Fruit fly (Drosophila melanogaster) whole organism, embryonic: ENCODE data around the gene CG4497.

ENCODE experiments used
- B-H2 ChIP-seq: fragments of 200-800 bp; sonication (Bioruptor generic); optimal IDR thresholded peaks from 2 replicates; lab custom pipeline; 2018; ENCODE audit warnings: missing biosample characterization, mild to moderate bottlenecking, missing genetic modification characterization
- BtbVII ChIP-seq: fragments of 200-800 bp; sonication (Bioruptor generic); optimal IDR thresholded peaks from 3 replicates; lab custom pipeline; 2017; ENCODE audit warnings: missing biosample characterization, mild to moderate bottlenecking, missing genetic modification characterization
- CG11695 ChIP-seq: fragments of 200-800 bp; sonication (Bioruptor generic); IDR thresholded peaks from 3 replicates; pipeline ENCODE4 v1.3.6; 2022; ENCODE audit warnings: missing biosample characterization, missing genetic modification characterization
- CG13624 ChIP-seq: fragments of 200-800 bp; sonication (Bioruptor generic); optimal IDR thresholded peaks from 2 replicates; lab custom pipeline; 2016; ENCODE audit warnings: missing biosample characterization, missing genetic modification characterization
- CG14441 ChIP-seq: fragments of 200-800 bp; sonication (Bioruptor generic); IDR thresholded peaks from 2 replicates; pipeline ENCODE4 v1.3.6; 2022; ENCODE audit warnings: missing biosample characterization, missing genetic modification characterization
- CG15011 ChIP-seq: fragments of 200-800 bp; sonication (Bioruptor generic); optimal IDR thresholded peaks from 3 replicates; lab custom pipeline; 2018; ENCODE audit warnings: missing biosample characterization, mild to moderate bottlenecking, missing genetic modification characterization
- CG16815 ChIP-seq: fragments of 200-800 bp; sonication (Bioruptor generic); optimal IDR thresholded peaks from 3 replicates; lab custom pipeline; 2017; ENCODE audit warnings: missing biosample characterization, mild to moderate bottlenecking, missing genetic modification characterization
- CG17802 ChIP-seq: fragments of 200-800 bp; sonication (Bioruptor generic); optimal IDR thresholded peaks from 2 replicates; lab custom pipeline; 2018; ENCODE audit warnings: missing biosample characterization, mild to moderate bottlenecking, missing genetic modification characterization, moderate library complexity
- CG2199 ChIP-seq: fragments of 200-800 bp; sonication (Bioruptor generic); IDR thresholded peaks from 3 replicates; pipeline ENCODE4 v1.3.6; 2022; ENCODE audit warnings: missing biosample characterization, missing genetic modification characterization
- CG2202 ChIP-seq: fragments of 200-800 bp; sonication (Bioruptor generic); optimal IDR thresholded peaks from 2 replicates; lab custom pipeline; 2018; ENCODE audit warnings: missing biosample characterization, mild to moderate bottlenecking, missing genetic modification characterization
- CG2678 ChIP-seq: fragments of 200-800 bp; sonication (Bioruptor generic); optimal IDR thresholded peaks from 3 replicates; lab custom pipeline; 2019; ENCODE audit warnings: missing biosample characterization, mild to moderate bottlenecking, missing genetic modification characterization, moderate library complexity
- CG3407 ChIP-seq: fragments of 200-800 bp; sonication (Bioruptor generic); optimal IDR thresholded peaks from 2 replicates; lab custom pipeline; 2018; ENCODE audit warnings: missing biosample characterization, mild to moderate bottlenecking, missing genetic modification characterization
- CG4854 ChIP-seq: fragments of 200-800 bp; sonication (Bioruptor generic); optimal IDR thresholded peaks from 2 replicates; lab custom pipeline; 2016; ENCODE audit warnings: missing biosample characterization, missing genetic modification characterization, inconsistent platforms
- Camta ChIP-seq: fragments of 200-800 bp; sonication (Bioruptor generic); optimal IDR thresholded peaks from 2 replicates; lab custom pipeline; 2016; ENCODE audit warnings: missing biosample characterization, missing genetic modification characterization
- Dbx ChIP-seq: fragments of 200-800 bp; sonication (Bioruptor generic); IDR thresholded peaks from 3 replicates; pipeline ENCODE4 v1.3.6; 2022; ENCODE audit warnings: missing biosample characterization, missing genetic modification characterization
- Dfd ChIP-seq, 2 experiments: fragments of >200 bp; optimal IDR thresholded peaks; 2 replicates each; lab custom pipeline; 2017; ENCODE audit warnings: missing biosample characterization in 2 of 2, missing genetic modification characterization in 2 of 2
- Dip3 ChIP-seq: fragments of 200-800 bp; sonication (Bioruptor generic); optimal IDR thresholded peaks from 3 replicates; lab custom pipeline; 2016; ENCODE audit warnings: missing biosample characterization, missing genetic modification characterization
- E2f1 ChIP-seq: fragments of 200-800 bp; sonication (Bioruptor generic); IDR thresholded peaks from 2 replicates; pipeline ENCODE4 v1.3.6; 2022; ENCODE audit warnings: missing biosample characterization, missing genetic modification characterization
- ERR ChIP-seq: fragments of 200-800 bp; sonication (Bioruptor generic); optimal IDR thresholded peaks from 2 replicates; lab custom pipeline; 2016; ENCODE audit warnings: missing biosample characterization, missing genetic modification characterization
- Hmr ChIP-seq: fragments of 200-800 bp; sonication (Bioruptor generic); optimal IDR thresholded peaks from 3 replicates; lab custom pipeline; 2017; ENCODE audit warnings: mild to moderate bottlenecking, missing biosample characterization, missing genetic modification reagents, missing genetic modification characterization
- Hr78 ChIP-seq, 2 experiments: fragments of 200-800 bp in 1 of 2; fragments of >200 bp in 1 of 2; sonication (Bioruptor generic) in 1 of 2; optimal IDR thresholded peaks; 2 replicates each; lab custom pipeline; 2017 to 2019; ENCODE audit warnings: missing biosample characterization in 2 of 2, missing genetic modification characterization in 2 of 2, mild to moderate bottlenecking in 1 of 2, moderate library complexity in 1 of 2
- NK7.1 ChIP-seq: fragments of 200-800 bp; sonication (Bioruptor generic); optimal IDR thresholded peaks from 3 replicates; lab custom pipeline; 2016; ENCODE audit warnings: missing biosample characterization, missing genetic modification characterization
- Ssrp ChIP-seq: fragments of 200-800 bp; sonication (Bioruptor generic); optimal IDR thresholded peaks from 2 replicates; lab custom pipeline; 2018; ENCODE audit warnings: missing biosample characterization, mild to moderate bottlenecking, missing genetic modification characterization, moderate library complexity
- Vsx1 ChIP-seq: fragments of 200-800 bp; sonication (Bioruptor generic); optimal IDR thresholded peaks from 2 replicates; lab custom pipeline; 2017; ENCODE audit warnings: missing biosample characterization, mild to moderate bottlenecking, missing genetic modification characterization, missing genetic modification reagents
- Xrp1 ChIP-seq: fragments of 200-800 bp; sonication (Bioruptor generic); IDR thresholded peaks from 2 replicates; pipeline ENCODE4 v1.3.6; 2022; ENCODE audit warnings: missing biosample characterization, missing genetic modification characterization
- ab ChIP-seq: fragments of 200-800 bp; sonication (Bioruptor generic); optimal IDR thresholded peaks from 2 replicates; lab custom pipeline; 2016; ENCODE audit warnings: missing biosample characterization, missing genetic modification characterization
- ase ChIP-seq: fragments of 200-800 bp; sonication (Bioruptor generic); IDR thresholded peaks from 3 replicates; pipeline ENCODE4 v1.3.6; 2022; ENCODE audit warnings: missing biosample characterization, missing genetic modification characterization
- corto ChIP-seq: fragments of 200-800 bp; sonication (Bioruptor generic); optimal IDR thresholded peaks from 2 replicates; lab custom pipeline; 2016; ENCODE audit warnings: missing biosample characterization, mild to moderate bottlenecking, missing genetic modification characterization, moderate library complexity
- dpn ChIP-seq, 2 experiments: fragments of 200-800 bp; sonication (Bioruptor generic); optimal IDR thresholded peaks; 3 replicates each; lab custom pipeline; 2016; ENCODE audit warnings: missing biosample characterization in 2 of 2, missing genetic modification characterization in 2 of 2
- grau ChIP-seq: fragments of 200-800 bp; optimal IDR thresholded peaks from 3 replicates; lab custom pipeline; 2019; ENCODE audit warnings: missing biosample characterization, mild to moderate bottlenecking, missing genetic modification characterization, moderate library complexity
- gro ChIP-seq: fragments of 200-800 bp; sonication (Bioruptor generic); optimal IDR thresholded peaks from 2 replicates; lab custom pipeline; 2016; ENCODE audit warnings: missing biosample characterization, missing genetic modification characterization
- h ChIP-seq: fragments of >200 bp; optimal IDR thresholded peaks from 2 replicates; lab custom pipeline; 2017
- hkb ChIP-seq, 2 experiments: fragments of 200-800 bp in 1 of 2; fragments of >200 bp in 1 of 2; sonication (Bioruptor generic) in 1 of 2; IDR thresholded peaks in 1 of 2; optimal IDR thresholded peaks in 1 of 2; 2 replicates each; pipeline versions ENCODE4 v1.3.6 to Lab custom; 2017 to 2022; ENCODE audit warnings: missing biosample characterization in 1 of 2, missing genetic modification characterization in 1 of 2
- jumu ChIP-seq: fragments of 200-800 bp; sonication (Bioruptor generic); optimal IDR thresholded peaks from 3 replicates; lab custom pipeline; 2016; ENCODE audit warnings: missing biosample characterization, missing genetic modification characterization
- ken ChIP-seq: fragments of 200-800 bp; sonication (Bioruptor generic); IDR thresholded peaks from 3 replicates; pipeline ENCODE4 v1.3.6; 2022; ENCODE audit warnings: missing biosample characterization, missing genetic modification characterization
- lab ChIP-seq: fragments of 200-800 bp; sonication (Bioruptor generic); optimal IDR thresholded peaks from 3 replicates; lab custom pipeline; 2017; ENCODE audit warnings: missing biosample characterization, missing genetic modification characterization, mild to moderate bottlenecking, moderate library complexity, missing genetic modification reagents
- lbe ChIP-seq: fragments of 200-800 bp; sonication (Bioruptor generic); optimal IDR thresholded peaks from 2 replicates; lab custom pipeline; 2016; ENCODE audit warnings: missing biosample characterization, mild to moderate bottlenecking, missing genetic modification characterization
- lilli ChIP-seq: fragments of 200-800 bp; sonication (Bioruptor generic); optimal IDR thresholded peaks from 3 replicates; lab custom pipeline; 2016; ENCODE audit warnings: missing biosample characterization, missing genetic modification characterization
- maf-S ChIP-seq: fragments of 200-800 bp; sonication (Bioruptor generic); optimal IDR thresholded peaks from 2 replicates; lab custom pipeline; 2016; ENCODE audit warnings: missing biosample characterization, missing genetic modification characterization
- mirr ChIP-seq: fragments of 200-800 bp; sonication (Bioruptor generic); optimal IDR thresholded peaks from 3 replicates; lab custom pipeline; 2018; ENCODE audit warnings: missing biosample characterization, mild to moderate bottlenecking, missing genetic modification characterization
- nau ChIP-seq: fragments of 200-800 bp; sonication (Bioruptor generic); optimal IDR thresholded peaks from 3 replicates; lab custom pipeline; 2017; ENCODE audit warnings: missing biosample characterization, mild to moderate bottlenecking, missing genetic modification characterization, missing genetic modification reagents
- nerfin-1 ChIP-seq: fragments of 200-800 bp; sonication (Bioruptor generic); optimal IDR thresholded peaks from 3 replicates; lab custom pipeline; 2019; ENCODE audit warnings: missing biosample characterization, mild to moderate bottlenecking, missing genetic modification characterization, moderate library complexity
- otp ChIP-seq: fragments of 200-800 bp; sonication (Bioruptor generic); IDR thresholded peaks from 3 replicates; pipeline ENCODE4, ENCODE4 v1.3.6; 2022; ENCODE audit warnings: missing biosample characterization, missing genetic modification characterization
- sc ChIP-seq, 3 experiments: fragments of >200 bp in 2 of 3; fragments of 200-800 bp in 1 of 3; sonication (Bioruptor generic) in 1 of 3; optimal IDR thresholded peaks; 2 replicates in 2 of 3; 3 replicates in 1 of 3; lab custom pipeline; 2017; ENCODE audit warnings: mild to moderate bottlenecking in 1 of 3, missing biosample characterization in 1 of 3, missing genetic modification characterization in 1 of 3, missing genetic modification reagents in 1 of 3
- schlank ChIP-seq: fragments of 200-800 bp; sonication (Bioruptor generic); optimal IDR thresholded peaks from 2 replicates; lab custom pipeline; 2018; ENCODE audit warnings: missing biosample characterization, mild to moderate bottlenecking, missing genetic modification characterization
- sd ChIP-seq: fragments of 200-800 bp; sonication (Bioruptor generic); optimal IDR thresholded peaks from 3 replicates; lab custom pipeline; 2018; ENCODE audit warnings: missing biosample characterization, mild to moderate bottlenecking, missing genetic modification characterization, moderate library complexity
- so ChIP-seq: fragments of 200-800 bp; sonication (Bioruptor generic); IDR thresholded peaks from 3 replicates; pipeline ENCODE4 v1.3.6; 2022; ENCODE audit warnings: missing biosample characterization, missing genetic modification characterization
- sug ChIP-seq: fragments of 200-800 bp; optimal IDR thresholded peaks from 2 replicates; lab custom pipeline; 2019; ENCODE audit warnings: missing biosample characterization, mild to moderate bottlenecking, missing genetic modification characterization, moderate library complexity
- trem ChIP-seq: fragments of 200-800 bp; optimal IDR thresholded peaks from 3 replicates; lab custom pipeline; 2019; ENCODE audit warnings: missing biosample characterization, mild to moderate bottlenecking, missing genetic modification characterization, moderate library complexity
- unpg ChIP-seq: fragments of 200-800 bp; sonication (Bioruptor generic); optimal IDR thresholded peaks from 3 replicates; lab custom pipeline; 2018; ENCODE audit warnings: missing biosample characterization, mild to moderate bottlenecking, missing genetic modification characterization, moderate library complexity

Gene CG4497

DNA sequence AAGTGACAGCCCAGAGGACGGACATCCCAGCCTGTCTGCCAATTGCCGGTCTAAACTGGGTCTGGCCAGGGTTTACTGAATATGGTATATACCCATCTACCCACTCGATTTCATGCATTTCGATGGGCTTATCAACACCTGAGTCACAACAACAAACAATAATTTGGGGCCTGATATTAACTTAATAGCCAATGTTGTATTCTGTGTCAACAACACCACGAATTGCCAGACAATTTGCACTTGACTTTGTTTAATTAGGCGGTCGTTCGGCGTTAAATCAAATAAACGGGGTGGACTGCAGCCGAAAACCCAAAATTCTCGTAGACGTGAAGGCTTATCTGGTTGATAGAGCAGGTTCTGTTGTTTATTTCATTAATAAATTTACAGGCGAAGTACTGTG lies 44.9 kb upstream of the CG4497 start (continued):
- TF ChIP-seq lbe (GFP tag; lab: Kevin White, UChicago) (peak; percentile 80), schlank (peak; percentile 61), sc (optimal IDR thresholded peaks at IDR 0.05; lab: Kevin White, UChicago) (no peak), sc (GFP tag; optimal IDR thresholded peaks at IDR 0.05; lab: Kevin White, UChicago) (peak; percentile 42), ERR (GFP tag; lab: Kevin White, UChicago) (peak; percentile 38), ase (GFP tag; lab: Robert Waterston, UW) (no peak), lab (GFP tag; lab: Kevin White, UChicago) (peak; percentile 80), sug (tag; lab: Kevin White, UChicago) (peak; percentile 50), h (lab: Kevin White, UChicago) (no peak), ab (GFP tag; lab: Kevin White, UChicago) (no peak), Xrp1 (GFP tag; lab: Robert Waterston, UW) (peak; percentile 36; the same call in 1 of the 2 replicates), B-H2 (GFP tag; lab: Kevin White, UChicago) (peak; percentile 29), nerfin-1 (tag; lab: Kevin White, UChicago) (no peak), Hmr (GFP tag; lab: Kevin White, UChicago) (peak; percentile 70), CG2678 (tag; lab: Kevin White, UChicago) (peak; percentile 58), jumu (GFP tag; lab: Kevin White, UChicago) (no peak), maf-S (peak; percentile 33), Dip3 (GFP tag; lab: Kevin White, UChicago) (peak; percentile 20), Camta (no peak), CG2202 (peak; percentile 30), NK7.1 (GFP tag; lab: Kevin White, UChicago) (peak; percentile 37), gro (GFP tag; lab: Kevin White, UChicago) (peak; percentile 27), Ssrp (no peak), CG4854 (GFP tag; lab: Kevin White, UChicago) (peak; percentile 36), CG17802 (tag; lab: Kevin White, UChicago) (no peak), hkb (optimal IDR thresholded peaks at IDR 0.05; lab: Kevin White, UChicago) (no peak), hkb (GFP tag; IDR thresholded peaks at IDR 0.05; lab: Robert Waterston, UW) (0 out of 2 replicates have a peak, but pooled peaks have one; percentile 17), CG11695 (GFP tag; lab: Robert Waterston, UW) (peak; percentile 68; the same call in 2 of the 3 replicates), dpn (GFP tag; optimal IDR thresholded peaks at IDR 0.05; lab: Kevin White, UChicago) (peak in 1 of 2 experiments; percentile 26), CG15011 (peak; percentile 45), corto (GFP tag; lab: Kevin White, UChicago) (peak; percentile 76), lilli (peak; percentile 20), CG13624 (GFP tag; lab: Kevin White, UChicago) (peak; percentile 8), ken (GFP tag; lab: Robert Waterston, UW) (no peak), so (GFP tag; lab: Robert Waterston, UW) (peak; percentile 29; the same call in 1 of the 3 replicates), CG2199 (GFP tag; lab: Robert Waterston, UW) (no peak), unpg (GFP tag; lab: Kevin White, UChicago) (peak; percentile 43), mirr (GFP tag; lab: Kevin White, UChicago) (peak; percentile 78), Dfd (GFP tag; optimal IDR thresholded peaks at IDR 0.05; lab: Kevin White, UChicago) (no peak), Hr78 (GFP tag; optimal IDR thresholded peaks at IDR 0.05; lab: Kevin White, UChicago) (no peak), E2f1 (GFP tag; lab: Robert Waterston, UW) (no peak), sd (tag; lab: Kevin White, UChicago) (peak; percentile 22), Vsx1 (GFP tag; lab: Kevin White, UChicago) (peak; percentile 57), Dbx (GFP tag; lab: Robert Waterston, UW) (no peak), CG16815 (GFP tag; lab: Kevin White, UChicago) (no peak), nau (GFP tag; lab: Kevin White, UChicago) (peak; percentile 14), trem (tag; lab: Kevin White, UChicago) (no peak), otp (GFP tag; lab: Robert Waterston, UW) (peak; percentile 53; the same call in 1 of the 3 replicates), BtbVII (GFP tag; lab: Kevin White, UChicago) (peak; percentile 36), grau (tag; lab: Kevin White, UChicago) (peak; percentile 2), CG3407 (GFP tag; lab: Kevin White, UChicago) (peak; percentile 18), CG14441 (GFP tag; lab: Robert Waterston, UW) (peak; percentile 36; the same call in 1 of the 2 replicates)
